Fruit fly (Drosophila melanogaster): ENCODE results near the gene CG7384.

The CG7384 gene

DNA sequence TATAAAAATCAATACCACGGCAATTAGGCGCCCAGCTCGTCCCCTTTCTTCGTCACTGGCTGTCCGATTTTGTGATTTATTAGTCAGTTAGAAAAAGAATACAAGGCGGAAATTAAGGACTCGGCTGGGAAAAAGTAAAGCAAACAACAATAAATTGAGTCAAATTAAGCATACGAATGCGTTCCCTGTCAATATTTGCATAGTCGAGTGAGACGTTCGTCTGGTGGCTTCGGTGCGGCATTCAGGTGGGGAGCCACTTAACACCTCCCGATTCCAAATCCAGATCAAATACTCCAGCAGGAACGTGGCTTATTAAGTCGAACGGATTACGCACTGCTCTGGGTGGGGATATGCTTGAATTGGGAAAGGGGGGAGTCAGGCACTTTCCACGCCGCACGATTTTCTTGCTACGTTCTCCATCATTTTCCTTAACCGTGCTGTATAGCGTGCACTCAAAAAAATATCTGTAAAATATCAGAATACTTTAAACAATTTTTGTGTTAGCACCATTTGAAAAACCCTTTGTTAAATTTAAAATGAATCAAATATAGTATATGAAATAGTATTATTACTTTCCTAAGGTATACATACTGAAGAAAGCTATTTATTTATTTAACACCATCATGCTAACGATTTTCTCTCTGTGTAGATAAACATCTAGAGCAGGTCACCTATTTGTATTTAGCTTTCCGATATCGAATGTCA is 32.9 kb upstream of the CG7384 start (continued):
- TF ChIP-seq CG14441 (GFP tag; IDR thresholded peaks at IDR 0.05) = no peak
- TF ChIP-seq CG2875 (GFP tag; optimal IDR thresholded peaks at IDR 0.05) = peak; percentile 14
- peak; percentile 46; the same call in 1 of the 3 replicates for TF ChIP-seq CG17361 (GFP tag; IDR thresholded peaks at IDR 0.05)
- TF ChIP-seq slp2 (GFP tag; optimal IDR thresholded peaks at IDR 0.05) = no peak
- TF ChIP-seq CoRest (tag; optimal IDR thresholded peaks at IDR 0.05) = peak; percentile 56
- TF ChIP-seq ase (GFP tag; IDR thresholded peaks at IDR 0.05) = no peak
- TF ChIP-seq Lhr (GFP tag; optimal IDR thresholded peaks at IDR 0.05) = peak; percentile 11
- peak; percentile 14; the same call in 1 of the 3 replicates for TF ChIP-seq dysf (GFP tag; IDR thresholded peaks at IDR 0.05)
- 0 out of 2 replicates have a peak, but pooled peaks have one; percentile 41 for TF ChIP-seq Awh (GFP tag; IDR thresholded peaks at IDR 0.05)
- peak; percentile 84 for TF ChIP-seq CG10979 (tag; optimal IDR thresholded peaks at IDR 0.05)
- TF ChIP-seq CG6654 (GFP tag; optimal IDR thresholded peaks at IDR 0.05) = no peak
- TF ChIP-seq CG15696 (tag; optimal IDR thresholded peaks at IDR 0.05) = peak; percentile 40
- TF ChIP-seq CG33213 (GFP tag; optimal IDR thresholded peaks at IDR 0.05) = no peak
- TF ChIP-seq MTF-1 (GFP tag; optimal IDR thresholded peaks at IDR 0.05; ENCODE audit: borderline replicate concordance) = no peak
- no peak for TF ChIP-seq tup (GFP tag; optimal IDR thresholded peaks at IDR 0.05)
- peak; percentile 46 for TF ChIP-seq CG1529 (GFP tag; optimal IDR thresholded peaks at IDR 0.05)
- no peak for TF ChIP-seq Bteb2 (GFP tag; optimal IDR thresholded peaks at IDR 0.05)
- peak; percentile 73 for TF ChIP-seq gsb-n (tag; optimal IDR thresholded peaks at IDR 0.05)
- 0 out of 2 replicates have a peak, but pooled peaks have one; percentile 9 for TF ChIP-seq CG11696 (GFP tag; IDR thresholded peaks at IDR 0.05)
- TF ChIP-seq peb (GFP tag; IDR thresholded peaks at IDR 0.05) = peak; percentile 15; the same call in 1 of the 2 replicates
- TF ChIP-seq pb (GFP tag; optimal IDR thresholded peaks at IDR 0.05) = no peak
- TF ChIP-seq CG16815 (GFP tag; optimal IDR thresholded peaks at IDR 0.05) = peak; percentile 29
- peak; percentile 43 for TF ChIP-seq wor (GFP tag; IDR thresholded peaks at IDR 0.05)
- peak; percentile 68 for TF ChIP-seq vvl (GFP tag; IDR thresholded peaks at IDR 0.05)
- peak; percentile 56 for TF ChIP-seq CG17359 (tag; optimal IDR thresholded peaks at IDR 0.05)
- TF ChIP-seq pan (optimal IDR thresholded peaks at IDR 0.05) = no peak
- TF ChIP-seq pan (GFP tag; optimal IDR thresholded peaks at IDR 0.05 in 1 of 2, IDR thresholded peaks at IDR 0.05 in 1 of 2) = peak in 1 of 2 experiments; percentile 33
- peak; percentile 18 for TF ChIP-seq CG3407 (GFP tag; optimal IDR thresholded peaks at IDR 0.05)
- peak; percentile 33 for TF ChIP-seq tio (GFP tag; optimal IDR thresholded peaks at IDR 0.05)
- TF ChIP-seq hbn (GFP tag; IDR thresholded peaks at IDR 0.05; ENCODE audit: partially characterized antibody) = no peak
- TF ChIP-seq CG11504 (tag; optimal IDR thresholded peaks at IDR 0.05) = peak; percentile 66
- TF ChIP-seq Xbp1 (GFP tag; optimal IDR thresholded peaks at IDR 0.05) = peak; percentile 51
- TF ChIP-seq CG3726 (GFP tag; IDR thresholded peaks at IDR 0.05) = no peak
- TF ChIP-seq CG18764 (GFP tag; optimal IDR thresholded peaks at IDR 0.05) = peak; percentile 5
- TF ChIP-seq bowl (GFP tag; IDR thresholded peaks at IDR 0.05) = no peak
- TF ChIP-seq Hr78 (GFP tag; optimal IDR thresholded peaks at IDR 0.05) = peak in 1 of 2 experiments; percentile 90
- TF ChIP-seq CG7556 (GFP tag; optimal IDR thresholded peaks at IDR 0.05) = peak; percentile 50
- TF ChIP-seq ara (GFP tag; IDR thresholded peaks at IDR 0.05) = peak; percentile 46; the same call in 1 of the 2 replicates
- TF ChIP-seq bsh (GFP tag; optimal IDR thresholded peaks at IDR 0.05) = peak in 1 of 2 experiments; percentile 89
- peak; percentile 65 for TF ChIP-seq CG15601 (tag; optimal IDR thresholded peaks at IDR 0.05)
- TF ChIP-seq CG17612 (GFP tag; IDR thresholded peaks at IDR 0.05) = no peak
- no peak for TF ChIP-seq rib (GFP tag; IDR thresholded peaks at IDR 0.05)
- peak; percentile 70 for TF ChIP-seq CG6689 (GFP tag; IDR thresholded peaks at IDR 0.05)
- no peak for TF ChIP-seq Rfx (GFP tag; IDR thresholded peaks at IDR 0.05)
- 0 out of 2 replicates have a peak, but pooled peaks have one; percentile 9 for TF ChIP-seq onecut (GFP tag; IDR thresholded peaks at IDR 0.05)
- TF ChIP-seq sens (GFP tag) = peak; percentile 74
- TF ChIP-seq sqz (GFP tag; optimal IDR thresholded peaks at IDR 0.05) = peak; percentile 12
- 0 out of 3 replicates have a peak, but pooled peaks have one; percentile 34 for TF ChIP-seq z (GFP tag; IDR thresholded peaks at IDR 0.05)
- peak; percentile 60 for TF ChIP-seq Oli (tag; optimal IDR thresholded peaks at IDR 0.05)
